Worm (Caenorhabditis elegans): ENCODE measurements around the gene igeg-2.
A peak's percentile ranks its signal among the peaks of the same experiment; 100 is the strongest.
"Not testable (repeated sequence)": the region's sequence is repeated elsewhere in the genome, so short reads cannot be mapped to it uniquely, and the experiment has no call there.

The igeg-2 gene

DNA sequence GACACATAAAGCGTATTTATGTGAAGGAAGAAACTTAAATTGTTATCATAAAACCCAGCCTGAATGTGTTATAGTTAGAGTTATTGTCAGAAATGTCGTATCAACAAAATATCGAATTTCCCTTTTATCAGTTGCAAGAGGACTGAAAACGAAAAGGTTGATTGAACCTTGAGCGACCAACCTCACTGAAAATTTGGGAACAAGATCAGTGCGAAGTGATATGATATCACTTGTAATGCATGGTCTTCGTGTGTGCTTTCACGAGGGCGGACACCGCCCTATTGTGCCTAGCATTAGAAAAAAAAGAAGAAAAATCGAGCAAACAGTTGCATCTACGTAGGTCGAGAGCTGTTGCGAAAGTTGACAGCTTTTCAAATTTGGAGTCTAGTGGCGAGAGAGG is 1.3 kb upstream of the igeg-2 start:
- TF ChIP-seq nhr-129 (tag; optimal IDR thresholded peaks at IDR 0.05) (peak; percentile 32), sma-9 (GFP tag; optimal IDR thresholded peaks at IDR 0.05) (peak; percentile 64), sma-9 (tag; optimal IDR thresholded peaks at IDR 0.05) (no peak), blmp-1 (tag; optimal IDR thresholded peaks at IDR 0.05; ENCODE audit: insufficient read depth) (no peak), sma-3 (GFP tag; optimal IDR thresholded peaks at IDR 0.05) (no peak), peb-1 (tag; optimal IDR thresholded peaks at IDR 0.05) (no peak), fos-1 (tag; optimal IDR thresholded peaks at IDR 0.05) (peak; percentile 72), nhr-12 (tag; optimal IDR thresholded peaks at IDR 0.05) (no peak), nhr-77 (tag; optimal IDR thresholded peaks at IDR 0.05) (no peak), egl-27 (tag; optimal IDR thresholded peaks at IDR 0.05) (no peak), zag-1 (tag; optimal IDR thresholded peaks at IDR 0.05) (no peak), gmeb-1 (tag; optimal IDR thresholded peaks at IDR 0.05) (peak; percentile 12), F13H6.1 (tag; optimal IDR thresholded peaks at IDR 0.05) (peak; percentile 44), ama-1 (optimal IDR thresholded peaks at IDR 0.05) (no peak), crh-2 (tag; optimal IDR thresholded peaks at IDR 0.05) (peak; percentile 41)

ce11 chrX:11439740-11440139 is 6.7 kb downstream of the igeg-2 start, which contains the start of gene F46C3.7:
TSS of gene F46C3.7 (plus strand) at chrX:11440040.
- TF ChIP-seq elt-1, dmd-4, crh-2 (tag; optimal IDR thresholded peaks at IDR 0.05): not testable (repeated sequence)

- TF ChIP-seq nhr-25 (tag; optimal IDR thresholded peaks at IDR 0.05) (no peak), alr-1 (tag; optimal IDR thresholded peaks at IDR 0.05) (no peak), lin-13 (GFP tag; optimal IDR thresholded peaks at IDR 0.05) (no peak)
These were observed 8.7 kb downstream of the igeg-2 start for ce11 chrX:11437716-11438115.

- TF ChIP-seq lin-13 (GFP tag; optimal IDR thresholded peaks at IDR 0.05) (no peak), nhr-10 (tag; optimal IDR thresholded peaks at IDR 0.05) (no peak), snpc-4 (tag; optimal IDR thresholded peaks at IDR 0.05) (no peak), ceh-16 (tag; optimal IDR thresholded peaks at IDR 0.05) (no peak), gmeb-1 (tag; optimal IDR thresholded peaks at IDR 0.05) (no peak), nhr-129 (tag; optimal IDR thresholded peaks at IDR 0.05) (no peak), blmp-1 (tag; optimal IDR thresholded peaks at IDR 0.05; ENCODE audit: insufficient read depth) (no peak), alr-1 (tag; optimal IDR thresholded peaks at IDR 0.05) (no peak), unc-55 (GFP tag; optimal IDR thresholded peaks at IDR 0.05) (no peak), elt-3 (tag; optimal IDR thresholded peaks at IDR 0.05) (no peak), ztf-11 (tag; optimal IDR thresholded peaks at IDR 0.05) (no peak), ztf-1 (GFP tag; conservative IDR thresholded peaks at IDR 0.05) (no peak)
These were observed 10.9 kb downstream of the igeg-2 start for ce11 chrX:11435488-11435887.

DNA sequence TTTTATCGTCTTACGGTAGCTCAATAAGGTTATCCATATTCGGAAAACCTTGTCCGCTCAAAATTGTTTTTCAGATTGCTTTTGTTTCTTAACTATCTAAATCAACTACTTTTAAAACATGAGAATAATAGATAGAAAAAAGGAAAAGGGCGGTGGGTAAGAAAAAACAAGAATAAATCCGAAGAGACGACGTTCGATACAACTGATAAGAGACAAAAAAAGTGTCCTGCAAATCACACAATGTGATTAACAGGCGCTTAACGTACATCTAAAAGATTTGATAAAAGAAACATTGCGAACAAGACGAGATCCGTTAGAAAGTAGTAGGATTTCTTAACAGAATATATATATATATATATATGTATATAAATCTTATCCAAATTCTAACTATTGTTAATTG is 12.9 kb downstream of the igeg-2 start, which contains the start of gene hum-4:
hum-4 (minus strand) TSS at position 101 of the 400 bp plus-strand sequence.
- TF ChIP-seq blmp-1 (tag; optimal IDR thresholded peaks at IDR 0.05; ENCODE audit: insufficient read depth) (no peak), elt-3 (tag; optimal IDR thresholded peaks at IDR 0.05) (no peak), ztf-4 (tag; optimal IDR thresholded peaks at IDR 0.05) (no peak), mdl-1 (tag; optimal IDR thresholded peaks at IDR 0.05) (no peak), mab-5 (tag; optimal IDR thresholded peaks at IDR 0.05) (no peak), nhr-23 (tag; optimal IDR thresholded peaks at IDR 0.05) (no peak), egl-27 (tag; optimal IDR thresholded peaks at IDR 0.05) (no peak), nhr-237 (tag; optimal IDR thresholded peaks at IDR 0.05) (no peak), ztf-1 (GFP tag; conservative IDR thresholded peaks at IDR 0.05) (no peak), R02D3.7 (tag; optimal IDR thresholded peaks at IDR 0.05) (no peak), nhr-12 (tag; optimal IDR thresholded peaks at IDR 0.05) (no peak), mbf-1 (tag; optimal IDR thresholded peaks at IDR 0.05) (no peak), sma-9 (GFP tag; optimal IDR thresholded peaks at IDR 0.05) (no peak), sma-9 (tag; optimal IDR thresholded peaks at IDR 0.05) (no peak), dmd-4 (tag; optimal IDR thresholded peaks at IDR 0.05) (no peak), nhr-77 (tag; optimal IDR thresholded peaks at IDR 0.05) (no peak)

- TF ChIP-seq egl-27 (tag; optimal IDR thresholded peaks at IDR 0.05) (no peak), lsy-2 (tag; optimal IDR thresholded peaks at IDR 0.05) (no peak), elt-3 (tag; optimal IDR thresholded peaks at IDR 0.05) (no peak), nhr-11 (tag; optimal IDR thresholded peaks at IDR 0.05) (no peak), lin-13 (GFP tag; optimal IDR thresholded peaks at IDR 0.05) (no peak)
These were observed 18.9 kb downstream of the igeg-2 start for ce11 chrX:11427550-11427949.

Measured in whole organism, L2 larva.